Worm (Caenorhabditis elegans): ENCODE data around the gene F59A1.6.

F59A1.6 gene

DNA sequence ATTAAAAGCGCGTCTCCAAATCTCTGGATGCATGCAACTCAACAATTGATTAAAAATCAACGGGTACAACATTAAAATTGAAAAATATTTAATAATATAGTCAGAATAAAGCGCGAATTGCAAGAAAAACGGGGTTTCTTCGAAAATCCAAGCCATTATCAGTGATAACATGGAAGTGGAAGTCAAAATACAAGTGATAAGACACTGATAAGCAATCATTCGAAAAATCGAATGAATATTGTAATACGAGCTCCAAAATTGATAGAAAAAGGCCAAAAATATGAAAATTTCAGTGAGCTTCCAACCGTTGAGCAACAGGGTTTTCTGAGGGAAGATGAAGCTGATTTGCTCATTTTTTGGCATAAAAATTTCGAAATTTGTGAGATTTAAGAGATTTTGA lies 9.3 kb downstream of the F59A1.6 start:
- TF ChIP-seq unc-62 (GFP tag; optimal IDR thresholded peaks at IDR 0.05) = no peak

DNA sequence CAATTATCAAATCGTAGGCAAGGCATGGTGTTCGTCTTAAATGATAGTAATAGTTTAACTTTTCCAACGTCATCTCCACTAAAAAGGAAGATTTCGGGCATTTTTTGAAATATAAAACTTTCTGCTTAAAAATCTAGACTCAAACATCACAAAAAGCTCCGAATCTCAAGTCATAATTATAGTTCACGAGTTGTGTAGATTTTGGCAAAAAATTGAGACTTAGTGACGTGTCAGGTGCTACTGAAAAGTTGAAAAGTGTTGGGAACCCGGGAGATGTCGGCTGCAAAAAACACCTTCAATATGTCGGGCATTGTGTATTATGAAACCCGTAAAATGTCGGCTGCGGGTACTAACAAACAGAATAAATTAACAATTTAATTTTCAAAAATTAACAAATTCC lies 10.9 kb downstream of the F59A1.6 start, which contains the start of gene Y26G10.1:
Gene Y26G10.1 (minus strand): TSS at position 101 of the 400 bp plus-strand sequence.
- TF ChIP-seq unc-62 (GFP tag; optimal IDR thresholded peaks at IDR 0.05) = no peak

DNA sequence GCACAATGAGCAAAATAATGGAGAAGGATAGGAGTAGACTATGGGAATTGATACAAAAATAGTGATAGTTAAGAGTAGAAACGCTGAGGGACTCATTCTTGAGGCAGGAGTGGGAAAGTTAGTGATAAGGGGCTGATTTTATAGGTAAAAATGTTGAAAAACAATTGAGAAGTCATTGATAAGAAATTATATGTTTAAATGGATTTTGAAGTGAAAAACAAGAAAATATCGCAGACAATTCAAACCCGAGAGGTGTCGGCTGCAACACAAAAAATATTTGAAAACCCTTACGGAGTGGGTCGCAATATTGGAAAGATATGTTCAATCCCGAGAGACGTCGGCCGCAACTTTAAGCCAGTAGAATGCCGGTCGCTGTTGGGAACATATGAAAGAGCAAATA lies 11.8 kb downstream of the F59A1.6 start, which contains the start of gene spp-29:
Gene spp-29 (minus strand): TSS at position 101 of the 400 bp plus-strand sequence.
- no peak for TF ChIP-seq unc-62 (GFP tag; optimal IDR thresholded peaks at IDR 0.05)

DNA sequence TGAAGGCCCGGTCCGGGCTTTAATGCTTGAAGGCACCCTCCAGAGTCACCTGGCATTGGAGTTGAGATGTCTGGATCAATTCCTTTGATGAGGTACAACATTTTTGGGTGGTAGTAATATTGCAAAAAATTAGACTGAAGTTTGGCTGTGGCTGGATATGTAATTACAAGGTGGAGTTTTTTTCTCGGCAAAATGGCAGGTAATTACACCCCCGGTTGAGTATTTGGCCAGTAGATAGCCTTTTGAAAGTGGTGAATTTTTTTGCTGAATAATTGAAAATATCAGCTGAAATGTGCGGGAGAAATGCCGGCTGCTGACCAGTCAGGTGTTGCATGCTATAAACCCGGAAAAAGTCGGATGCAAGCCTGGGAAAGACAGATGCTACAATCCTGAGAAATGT lies 14.2 kb downstream of the F59A1.6 start, which contains the start of gene Y26G10.4:
Gene Y26G10.4 (minus strand): TSS at position 101 of the 400 bp plus-strand sequence.
- no peak for TF ChIP-seq unc-62 (GFP tag; optimal IDR thresholded peaks at IDR 0.05)

DNA sequence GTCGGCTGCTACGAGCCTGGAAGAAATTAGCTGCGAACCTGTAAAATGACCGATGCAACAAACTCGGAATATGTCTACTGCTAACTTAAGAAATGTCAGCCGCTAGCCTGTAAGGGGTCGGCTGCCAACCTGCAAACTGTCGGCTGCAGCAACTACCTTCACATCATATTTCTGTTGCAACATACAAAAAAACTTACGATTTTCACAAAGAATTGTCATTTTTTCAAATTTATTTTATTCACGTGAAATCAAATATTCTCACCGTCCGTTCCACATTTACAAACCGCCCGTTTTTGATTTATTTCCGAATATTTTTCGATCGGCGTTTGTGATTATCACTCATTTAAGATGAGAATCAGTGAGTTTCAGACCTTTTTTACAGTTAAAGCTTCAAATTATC lies 14.7 kb downstream of the F59A1.6 start, which contains the start of gene Y26G10.6:
Gene Y26G10.6 (plus strand): TSS at position 301 of the 400 bp plus-strand sequence.
- TF ChIP-seq unc-62 (GFP tag; optimal IDR thresholded peaks at IDR 0.05) = no peak

DNA sequence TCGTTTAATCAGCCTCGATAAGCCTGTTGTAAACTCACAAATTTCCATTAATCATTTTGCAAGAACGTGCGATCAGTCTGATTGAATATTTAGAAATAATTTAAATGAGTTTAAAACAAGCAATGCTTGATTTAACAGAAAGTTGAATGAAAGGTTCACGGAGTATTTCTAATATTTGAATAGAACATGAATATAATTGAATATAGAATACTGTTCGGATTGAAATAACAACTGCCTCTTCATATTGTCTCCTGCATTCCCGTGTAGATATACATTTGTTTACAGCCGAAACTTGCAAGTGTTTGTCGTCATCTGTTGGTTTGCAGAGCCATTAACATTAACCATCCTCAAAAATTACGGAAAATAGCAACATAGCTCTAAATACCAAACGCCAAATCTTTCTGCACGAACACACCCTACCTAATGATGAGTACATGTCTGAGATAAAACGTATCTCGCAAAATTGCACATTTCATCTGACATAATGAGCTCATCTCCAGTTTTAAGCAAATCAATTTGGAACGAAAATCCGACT lies 15.9 kb downstream of the F59A1.6 start, which contains the start of the genes Y26G10.5 and srh-32:
Gene Y26G10.5 (minus strand): TSS at position 101 of the 535 bp plus-strand sequence.
Gene srh-32 (plus strand): TSS at position 485 of the 535 bp plus-strand sequence.
- no peak for TF ChIP-seq unc-62 (GFP tag; optimal IDR thresholded peaks at IDR 0.05)

DNA sequence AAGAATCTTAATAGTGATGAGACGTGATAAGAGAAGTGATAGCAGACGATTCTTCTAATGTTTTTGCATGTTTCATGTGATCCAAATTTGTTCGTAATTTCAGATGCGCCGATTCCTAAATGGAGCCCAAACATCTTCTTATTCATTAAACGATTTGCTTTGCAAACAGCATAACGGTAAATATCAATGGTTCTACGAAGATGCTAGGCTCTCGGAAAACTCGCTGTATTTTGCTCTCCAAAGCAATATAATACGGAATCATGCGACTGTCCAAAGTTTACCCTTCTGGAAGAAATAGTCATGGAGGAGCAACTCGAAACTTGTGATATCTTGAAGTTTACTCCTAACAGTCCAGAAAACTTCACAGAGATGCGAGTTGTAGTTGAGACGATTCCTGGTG lies 20.9 kb downstream of the F59A1.6 start, which contains the start of gene W06D12.6:
Gene W06D12.6 (plus strand): TSS at position 301 of the 400 bp plus-strand sequence.
- TF ChIP-seq unc-62 (GFP tag; optimal IDR thresholded peaks at IDR 0.05) = no peak

DNA sequence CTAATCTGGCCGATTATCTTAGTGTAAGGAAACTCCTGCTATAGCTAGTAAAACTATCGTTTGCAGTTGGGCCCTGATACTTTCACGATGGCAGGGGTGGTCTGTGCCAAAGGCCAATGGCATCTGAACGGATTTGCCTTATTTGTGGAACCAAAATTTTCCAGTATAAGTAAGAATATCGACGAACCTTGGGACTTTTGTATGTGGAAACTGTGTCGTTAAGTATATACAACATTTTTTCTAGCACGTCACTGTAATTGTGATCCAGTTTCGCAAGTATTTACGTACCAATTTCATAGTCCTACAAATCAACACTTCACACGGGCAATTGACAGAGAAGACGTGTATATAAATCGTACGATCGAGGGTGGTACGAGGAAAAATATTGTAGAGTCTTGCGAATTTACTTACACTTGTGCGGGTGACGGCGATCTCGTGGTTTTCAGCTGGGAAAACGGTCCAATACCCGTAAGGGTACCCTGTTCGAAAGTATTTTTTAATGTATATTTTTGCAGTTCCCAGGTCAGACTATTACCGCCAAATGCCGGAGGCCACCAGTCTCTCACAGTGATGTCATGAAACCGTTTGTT lies 21.4 kb downstream of the F59A1.6 start:
- no peak for TF ChIP-seq unc-62 (GFP tag; optimal IDR thresholded peaks at IDR 0.05)

DNA sequence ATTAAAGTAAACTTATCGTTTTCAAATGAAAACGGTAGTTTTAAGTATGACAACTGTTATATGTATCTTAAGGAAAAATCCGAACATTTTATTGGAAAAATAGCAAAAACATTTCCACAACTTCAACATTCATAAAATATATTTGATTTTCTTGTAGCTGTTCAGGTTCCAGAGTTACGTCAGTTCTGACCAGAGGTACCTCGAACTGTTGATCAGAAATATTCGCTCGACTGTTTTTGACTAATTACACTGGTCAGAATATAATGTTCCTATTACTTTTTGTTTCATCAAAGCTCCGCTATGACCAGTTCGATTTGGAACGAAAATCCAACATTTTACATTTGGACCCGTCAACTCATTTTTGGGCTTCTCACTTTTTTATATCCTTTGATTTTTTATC lies 22.1 kb downstream of the F59A1.6 start, which contains the start of gene srh-31:
Gene srh-31 (plus strand): TSS at position 301 of the 400 bp plus-strand sequence.
- no peak for TF ChIP-seq unc-62 (GFP tag; optimal IDR thresholded peaks at IDR 0.05)

DNA sequence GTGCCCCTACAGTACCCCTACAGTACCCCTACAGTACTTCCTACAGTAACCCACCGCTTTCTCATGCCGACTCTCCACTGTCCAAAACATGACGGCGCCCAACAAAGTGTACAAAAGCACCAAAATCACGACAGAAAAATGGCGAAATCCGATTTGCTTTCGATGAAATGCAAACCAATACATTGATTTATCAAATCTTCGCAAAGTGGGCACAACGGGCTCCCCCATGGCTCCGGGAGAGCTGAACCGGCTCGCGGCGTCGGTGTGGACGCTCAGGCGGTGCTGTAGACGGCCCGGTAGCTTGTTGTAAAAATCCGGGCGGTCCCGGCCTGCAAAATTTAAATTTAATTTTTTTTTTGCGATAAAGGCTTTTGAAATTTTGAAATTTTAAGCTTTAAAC lies 27.4 kb downstream of the F59A1.6 start:
- no peak for TF ChIP-seq unc-62 (GFP tag; optimal IDR thresholded peaks at IDR 0.05)

DNA sequence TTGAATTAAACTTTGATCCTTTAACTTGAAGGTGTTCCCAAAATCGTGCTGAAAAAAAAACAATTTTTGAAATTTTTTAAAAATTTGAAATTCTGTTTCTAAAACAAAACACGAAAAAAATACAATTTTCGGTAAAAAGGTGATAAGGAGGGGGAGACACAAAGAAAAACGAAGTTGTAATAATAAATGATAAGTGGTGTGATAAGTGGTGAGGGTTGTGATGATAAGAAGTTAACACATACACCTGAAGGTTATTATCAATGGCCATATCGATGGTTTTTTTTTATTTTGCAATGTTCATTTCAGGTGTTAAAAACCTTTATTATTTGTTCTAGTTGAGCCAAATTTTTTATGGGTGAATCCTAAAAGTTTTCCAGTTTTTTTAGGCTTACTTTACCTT lies 29.4 kb downstream of the F59A1.6 start, which contains the start of gene twk-33:
Gene twk-33 (minus strand): TSS at position 48 of the 400 bp plus-strand sequence.
- TF ChIP-seq unc-62 (GFP tag; optimal IDR thresholded peaks at IDR 0.05) = no peak

DNA sequence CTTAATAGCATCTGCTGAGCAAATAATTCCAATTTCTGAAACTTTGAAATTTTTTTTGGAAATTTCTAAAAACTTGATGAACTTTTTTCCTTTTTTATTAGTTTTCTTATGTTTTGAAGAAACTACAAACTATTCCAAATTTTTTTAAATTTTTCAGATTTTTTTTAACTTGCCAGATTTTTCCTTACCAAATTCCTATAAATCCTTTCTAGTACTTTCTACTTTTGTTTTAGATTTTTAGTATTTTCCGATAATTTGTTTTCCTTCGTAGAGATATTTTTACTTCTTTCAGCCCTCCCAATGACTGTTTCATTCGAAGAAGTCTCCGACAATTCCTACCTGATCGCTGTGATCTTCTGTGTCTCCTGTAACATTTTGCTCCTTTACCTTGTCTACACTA lies 33.7 kb downstream of the F59A1.6 start, which contains the start of gene str-77:
Gene str-77 (plus strand): TSS at position 301 of the 400 bp plus-strand sequence.
- no peak for TF ChIP-seq unc-62 (GFP tag; optimal IDR thresholded peaks at IDR 0.05)

DNA sequence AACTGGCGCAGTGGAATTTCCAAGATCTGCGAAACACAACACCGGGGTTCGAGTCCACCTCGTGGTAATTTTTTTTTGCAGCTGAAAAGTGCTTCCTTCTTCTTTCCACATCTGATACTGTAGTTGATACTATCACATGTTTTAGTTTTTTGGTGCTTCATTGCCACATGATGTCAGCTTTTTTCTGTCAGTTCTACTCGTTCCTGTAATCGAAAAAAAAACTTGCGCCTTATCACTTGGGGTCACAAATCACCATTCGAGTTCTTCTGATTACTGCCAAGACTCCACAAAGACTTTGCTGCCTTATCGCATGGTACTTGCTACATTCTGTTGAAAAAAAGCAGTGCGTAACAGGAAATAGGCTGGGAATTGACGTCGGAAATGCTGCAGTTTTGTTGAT lies 36.8 kb downstream of the F59A1.6 start:
- TF ChIP-seq unc-62 (GFP tag; optimal IDR thresholded peaks at IDR 0.05) = no peak

DNA sequence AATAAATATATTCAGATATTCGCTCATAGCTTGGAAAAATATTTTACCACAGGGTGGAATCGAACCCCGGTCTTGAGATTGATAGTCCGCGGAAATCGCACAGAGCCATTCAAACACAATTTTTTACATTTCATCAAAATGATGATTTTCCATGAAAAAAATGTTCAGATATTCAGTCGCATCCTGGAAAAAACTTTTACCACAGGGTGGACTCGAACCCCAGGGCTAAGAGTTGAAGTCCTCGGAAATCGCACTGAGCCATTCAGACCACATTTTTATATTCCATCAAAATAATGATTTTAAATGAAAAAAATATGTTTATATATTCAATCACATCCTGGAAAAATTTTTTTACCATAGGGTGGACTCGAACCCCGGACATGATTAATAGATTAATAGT lies 37.6 kb downstream of the F59A1.6 start:
- no peak for TF ChIP-seq unc-62 (GFP tag; optimal IDR thresholded peaks at IDR 0.05)

DNA sequence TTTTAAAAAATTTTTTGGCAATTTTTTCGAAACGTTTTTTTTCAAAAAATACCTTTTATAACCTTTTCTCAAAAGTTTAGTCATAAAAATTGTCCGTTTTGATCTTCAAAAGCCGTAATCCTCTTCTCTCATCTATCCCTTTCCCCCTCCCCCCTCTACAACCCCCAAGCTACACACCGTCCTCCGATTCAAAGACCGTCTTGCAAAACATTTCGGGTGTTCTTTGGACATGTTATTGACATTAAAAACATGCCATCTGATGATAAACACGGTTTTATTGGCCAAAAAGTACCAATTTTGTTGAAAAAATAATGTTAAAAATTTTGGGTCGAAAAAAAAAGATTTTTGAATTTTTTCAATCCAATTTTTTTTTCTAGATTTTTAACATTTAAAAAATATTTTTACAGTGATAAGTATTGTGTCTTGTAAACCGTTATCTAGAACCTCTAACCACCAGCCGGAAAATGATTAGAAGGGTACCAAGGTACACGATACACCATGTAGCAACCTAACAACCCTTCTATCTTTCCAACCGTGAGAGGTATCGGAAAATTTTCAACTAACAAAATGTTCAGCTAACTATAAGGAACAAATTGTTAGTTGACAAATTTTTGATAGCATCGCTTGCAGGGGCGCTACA lies 38.3 kb downstream of the F59A1.6 start:
- TF ChIP-seq unc-62 (GFP tag; optimal IDR thresholded peaks at IDR 0.05) = no peak

DNA sequence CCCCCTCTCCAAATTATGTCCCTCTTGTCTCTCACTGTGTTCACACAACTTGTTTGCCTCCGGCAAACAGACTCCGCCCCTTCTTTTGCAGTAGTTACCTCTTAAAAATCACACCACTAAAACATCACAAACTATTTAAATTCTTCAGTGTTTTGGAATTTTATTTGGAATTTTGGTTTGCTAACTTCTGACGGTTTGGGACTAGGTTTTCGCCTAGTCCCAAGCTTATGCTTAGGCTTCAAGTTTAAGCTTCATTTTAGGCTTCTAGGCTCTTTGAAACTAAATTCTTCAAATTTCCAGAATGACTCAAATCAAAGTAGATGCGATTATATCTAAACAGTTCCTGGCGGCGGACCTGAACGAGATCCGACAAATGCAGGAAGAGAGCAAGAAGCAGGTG lies 39.8 kb downstream of the F59A1.6 start, which contains the start of gene fat-5:
Gene fat-5 (plus strand): TSS at position 301 of the 400 bp plus-strand sequence.
- no peak for TF ChIP-seq unc-62 (GFP tag; optimal IDR thresholded peaks at IDR 0.05)

All from whole organism, dauer.